Worm (Caenorhabditis elegans) whole organism, L3 larva: ENCODE data around the gene svh-1.

ENCODE experiments used
- aly-2 ChIP-seq: fragments of 150-350 bp; optimal IDR thresholded peaks from 2 replicates; lab custom pipeline; 2014; ENCODE audit warnings: missing biosample characterization, missing genetic modification characterization
- ceh-28 ChIP-seq: fragments of 150-350 bp; optimal IDR thresholded peaks from 2 replicates; lab custom pipeline; 2014; ENCODE audit warnings: missing biosample characterization, missing genetic modification reagents, missing genetic modification characterization
- mdl-1 ChIP-seq: fragments of 150-350 bp; optimal IDR thresholded peaks from 2 replicates; lab custom pipeline; 2014; ENCODE audit warnings: missing biosample characterization, missing genetic modification characterization
- nfya-1 ChIP-seq: sonication (generic microtip); optimal IDR thresholded peaks from 2 replicates; lab custom pipeline; 2017; ENCODE audit warnings: missing genetic modification characterization, mild to moderate bottlenecking, missing compliant biosample characterization, antibody characterized with exemption, moderate library complexity; ENCODE audit not compliant: insufficient read depth
- nhr-11 ChIP-seq: fragments of 150-350 bp; optimal IDR thresholded peaks from 2 replicates; lab custom pipeline; 2014; ENCODE audit warnings: missing biosample characterization, missing genetic modification characterization
- nhr-237 ChIP-seq: fragments of 150-350 bp; optimal IDR thresholded peaks from 2 replicates; lab custom pipeline; 2014; ENCODE audit warnings: missing biosample characterization, missing genetic modification characterization
- nhr-25 ChIP-seq: sonication (generic microtip); optimal IDR thresholded peaks from 2 replicates; lab custom pipeline; 2017; ENCODE audit warnings: missing biosample characterization, missing genetic modification characterization
- nhr-28 ChIP-seq: fragments of 150-350 bp; optimal IDR thresholded peaks from 2 replicates; lab custom pipeline; 2014; ENCODE audit warnings: missing biosample characterization, missing genetic modification characterization
- nhr-77 ChIP-seq: fragments of 150-350 bp; optimal IDR thresholded peaks from 2 replicates; lab custom pipeline; 2014; ENCODE audit warnings: missing biosample characterization, missing genetic modification characterization
- pha-4 ChIP-seq: fragments of 150-350 bp; optimal IDR thresholded peaks from 2 replicates; lab custom pipeline; 2014; ENCODE audit warnings: missing biosample characterization, missing genetic modification reagents, missing genetic modification characterization
- sea-2 ChIP-seq: fragments of 150-350 bp; sonication (generic microtip); optimal IDR thresholded peaks from 4 replicates; lab custom pipeline; 2014; ENCODE audit warnings: missing biosample characterization, missing genetic modification reagents, missing genetic modification characterization
- unc-62 ChIP-seq: fragments of 150-350 bp; sonication (generic microtip); optimal IDR thresholded peaks from 4 replicates; lab custom pipeline; 2014; ENCODE audit warnings: missing biosample characterization, missing genetic modification reagents, missing genetic modification characterization
- zag-1 ChIP-seq: fragments of 150-350 bp; optimal IDR thresholded peaks from 2 replicates; lab custom pipeline; 2014; ENCODE audit warnings: missing biosample characterization, missing genetic modification characterization
- ztf-11 ChIP-seq: fragments of 150-350 bp; optimal IDR thresholded peaks from 2 replicates; lab custom pipeline; 2014; ENCODE audit warnings: missing biosample characterization, missing genetic modification characterization

DNA sequence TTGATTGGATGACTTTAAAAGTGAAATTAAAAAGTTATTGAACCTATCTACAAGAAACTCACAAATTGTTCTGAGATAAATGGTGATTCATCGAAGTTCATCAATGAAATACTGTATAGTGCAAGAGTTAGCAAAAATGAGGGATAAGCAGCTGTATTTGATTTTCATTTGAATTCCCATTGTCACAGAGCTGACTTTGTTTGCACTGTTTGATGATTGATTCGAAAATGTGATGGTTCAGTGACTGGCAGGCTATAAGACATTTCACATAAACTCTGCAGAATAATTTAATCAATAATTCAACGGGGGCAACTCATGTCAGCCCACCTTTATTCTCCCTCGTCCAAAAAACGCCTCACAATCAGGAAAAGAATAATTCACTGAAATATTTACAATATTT is 37.2 kb downstream of the svh-1 start, which contains the start of gene T09A12.8:
- TF ChIP-seq ceh-28 (tag; lab: Kevin White, UChicago) (no peak), mdl-1 (tag; lab: Kevin White, UChicago) (no peak), nhr-237 (no peak), ztf-11 (no peak), sea-2 (GFP tag; lab: Kevin White, UChicago) (no peak), nhr-25 (no peak), nhr-11 (no peak), nhr-28 (no peak), nfya-1 (no peak), aly-2 (tag; lab: Kevin White, UChicago) (no peak), zag-1 (tag; lab: Kevin White, UChicago) (no peak), unc-62 (no peak), pha-4 (tag; lab: Kevin White, UChicago) (no peak), nhr-77 (tag; lab: Kevin White, UChicago) (no peak)
